Worm (Caenorhabditis elegans) whole organism, L1 larva: ENCODE data around the gene F44E2.7.

Experiments
- C04F5.9 ChIP-seq: sonication (generic microtip); optimal IDR thresholded peaks from 2 replicates; lab custom pipeline; 2016; ENCODE audit warnings: missing genetic modification characterization, missing compliant biosample characterization
- C16A3.4 ChIP-seq: fragments of 150-350 bp; optimal IDR thresholded peaks from 2 replicates; lab custom pipeline; 2014; ENCODE audit warnings: missing biosample characterization, missing genetic modification characterization
- F16B12.6 ChIP-seq: fragments of 150-350 bp; optimal IDR thresholded peaks from 2 replicates; lab custom pipeline; 2014; ENCODE audit warnings: missing biosample characterization, missing genetic modification characterization
- alr-1 ChIP-seq: fragments of 200-800 bp; sonication (Bioruptor generic); optimal IDR thresholded peaks from 2 replicates; lab custom pipeline; 2018; ENCODE audit warnings: borderline replicate concordance, mild to moderate bottlenecking, missing genetic modification characterization, missing compliant biosample characterization
- aly-2 ChIP-seq: fragments of 150-350 bp; optimal IDR thresholded peaks from 2 replicates; lab custom pipeline; 2014; ENCODE audit warnings: missing biosample characterization, missing genetic modification characterization
- blmp-1 ChIP-seq: fragments of 150-350 bp; optimal IDR thresholded peaks from 2 replicates; lab custom pipeline; 2014; ENCODE audit warnings: missing biosample characterization, missing genetic modification characterization
- ceh-63 ChIP-seq: fragments of 200-800 bp; sonication (Bioruptor generic); optimal IDR thresholded peaks from 2 replicates; lab custom pipeline; 2018; ENCODE audit warnings: mild to moderate bottlenecking, missing genetic modification characterization, missing compliant biosample characterization
- ceh-82 ChIP-seq, 3 experiments: fragments of 150-350 bp in 1 of 3; sonication (generic microtip) in 2 of 3; optimal IDR thresholded peaks; 2 replicates each; lab custom pipeline; 2014 to 2017; ENCODE audit warnings: missing biosample characterization in 3 of 3, missing genetic modification characterization in 3 of 3
- ceh-90 ChIP-seq: sonication (generic microtip); optimal IDR thresholded peaks from 2 replicates; lab custom pipeline; 2016; ENCODE audit warnings: missing genetic modification characterization, missing compliant biosample characterization
- ces-1 ChIP-seq: fragments of 150-350 bp; optimal IDR thresholded peaks from 2 replicates; lab custom pipeline; 2014; ENCODE audit warnings: missing biosample characterization, missing genetic modification reagents, missing genetic modification characterization
- dpl-1 ChIP-seq, 3 experiments: fragments of 150-350 bp in 2 of 3; sonication (generic microtip) in 1 of 3; optimal IDR thresholded peaks; 2 replicates each; lab custom pipeline; 2014 to 2017; ENCODE audit warnings: missing biosample characterization in 3 of 3, missing genetic modification characterization in 3 of 3, missing genetic modification reagents in 3 of 3
- efl-1 ChIP-seq, 4 experiments: fragments of 150-350 bp; optimal IDR thresholded peaks in 3 of 4; peaks in 1 of 4; 1 replicate in 1 of 4; 2 replicates in 3 of 4; lab custom pipeline; 2014; ENCODE audit warnings: missing biosample characterization in 2 of 4, missing genetic modification characterization in 2 of 4, missing genetic modification reagents in 2 of 4
- efl-3 ChIP-seq: fragments of 200-800 bp; sonication (Bioruptor generic); optimal IDR thresholded peaks from 2 replicates; lab custom pipeline; 2018; ENCODE audit warnings: mild to moderate bottlenecking, missing genetic modification characterization, missing compliant biosample characterization
- egl-13 ChIP-seq: sonication (generic microtip); optimal IDR thresholded peaks from 2 replicates; lab custom pipeline; 2016; ENCODE audit warnings: missing genotype, missing genetic modification reagents, missing genetic modification characterization, missing compliant biosample characterization
- egl-27 ChIP-seq, 2 experiments: fragments of 150-350 bp in 1 of 2; sonication (generic microtip); optimal IDR thresholded peaks; 3 replicates each; lab custom pipeline; 2017 to 2018; ENCODE audit warnings: missing biosample characterization in 2 of 2, missing genetic modification characterization in 2 of 2, missing genetic modification reagents in 2 of 2
- elt-2 ChIP-seq: sonication (generic microtip); optimal IDR thresholded peaks from 2 replicates; lab custom pipeline; 2016; ENCODE audit warnings: missing genetic modification characterization, mild to moderate bottlenecking, inconsistent platforms, missing compliant biosample characterization, missing genetic modification reagents
- elt-3 ChIP-seq, 6 experiments: fragments of 150-350 bp in 1 of 6; sonication (generic microtip); optimal IDR thresholded peaks; 2 replicates each; lab custom pipeline; 2017 to 2018; ENCODE audit warnings: missing biosample characterization in 6 of 6, missing genetic modification characterization in 6 of 6, inconsistent platforms in 1 of 6
- ets-5 ChIP-seq: fragments of 200-800 bp; sonication (Bioruptor generic); IDR thresholded peaks from 2 replicates; pipeline ENCODE4 v1.3.6; 2022; ENCODE audit warnings: missing genetic modification characterization, missing compliant biosample characterization
- fkh-4 ChIP-seq: sonication (generic microtip); optimal IDR thresholded peaks from 2 replicates; lab custom pipeline; 2016; ENCODE audit warnings: missing compliant biosample characterization, missing genetic modification characterization, borderline replicate concordance
- fkh-8 ChIP-seq: sonication (generic microtip); optimal IDR thresholded peaks from 2 replicates; lab custom pipeline; 2016; ENCODE audit warnings: mild to moderate bottlenecking, missing genetic modification characterization, missing compliant biosample characterization
- hpl-2 ChIP-seq: fragments of 150-350 bp; optimal IDR thresholded peaks from 2 replicates; lab custom pipeline; 2014; ENCODE audit warnings: missing biosample characterization, missing genetic modification reagents, missing genetic modification characterization
- irx-1 ChIP-seq: sonication (generic microtip); optimal IDR thresholded peaks from 2 replicates; lab custom pipeline; 2016; ENCODE audit warnings: missing genetic modification characterization, missing compliant biosample characterization
- lin-13 ChIP-seq: fragments of 150-350 bp; optimal IDR thresholded peaks from 2 replicates; lab custom pipeline; 2014; ENCODE audit warnings: missing biosample characterization, missing genetic modification reagents, missing genetic modification characterization
- lin-15B ChIP-seq: fragments of 150-350 bp; sonication (generic microtip); optimal IDR thresholded peaks from 3 replicates; lab custom pipeline; 2014; ENCODE audit warnings: missing biosample characterization, missing genetic modification characterization
- lin-39 ChIP-seq: fragments of 150-350 bp; optimal IDR thresholded peaks from 2 replicates; lab custom pipeline; 2014; ENCODE audit warnings: missing biosample characterization, missing genetic modification reagents, missing genetic modification characterization
- lir-3 ChIP-seq: sonication (generic microtip); optimal IDR thresholded peaks from 2 replicates; lab custom pipeline; 2016; ENCODE audit warnings: mild to moderate bottlenecking, missing genetic modification characterization, moderate library complexity, missing compliant biosample characterization; ENCODE audit not compliant: poor library complexity
- mab-9 ChIP-seq: fragments of 200-800 bp; sonication (Bioruptor generic); IDR thresholded peaks from 2 replicates; pipeline ENCODE4 v1.3.6; 2022; ENCODE audit warnings: missing genetic modification reagents, missing genetic modification characterization, missing compliant biosample characterization
- mdl-1 ChIP-seq, 2 experiments: fragments of 150-350 bp; optimal IDR thresholded peaks; 2 replicates each; lab custom pipeline; 2014 to 2017; ENCODE audit warnings: missing biosample characterization in 2 of 2, missing genetic modification characterization in 2 of 2, inconsistent platforms in 1 of 2
- mef-2 ChIP-seq: fragments of 150-350 bp; optimal IDR thresholded peaks from 2 replicates; lab custom pipeline; 2014; ENCODE audit warnings: missing biosample characterization, missing genetic modification characterization
- mep-1 ChIP-seq: fragments of 150-350 bp; optimal IDR thresholded peaks from 2 replicates; lab custom pipeline; 2014; ENCODE audit warnings: missing biosample characterization, missing genetic modification characterization
- nhr-12 ChIP-seq: sonication (generic microtip); optimal IDR thresholded peaks from 2 replicates; lab custom pipeline; 2017; ENCODE audit warnings: missing biosample characterization, missing genetic modification characterization
- nhr-19 ChIP-seq: fragments of 200-800 bp; sonication (Bioruptor generic); conservative IDR thresholded peaks from 2 replicates; pipeline ENCODE4 v1.3.6; 2022; ENCODE audit warnings: missing genetic modification characterization, missing compliant biosample characterization
- nhr-237 ChIP-seq: fragments of 150-350 bp; optimal IDR thresholded peaks from 2 replicates; lab custom pipeline; 2014; ENCODE audit warnings: missing biosample characterization, missing genetic modification characterization
- nhr-28 ChIP-seq: fragments of 150-350 bp; optimal IDR thresholded peaks from 2 replicates; lab custom pipeline; 2014; ENCODE audit warnings: missing biosample characterization, missing genetic modification characterization
- nhr-47 ChIP-seq: sonication (generic microtip); optimal IDR thresholded peaks from 2 replicates; lab custom pipeline; 2016; ENCODE audit warnings: mild to moderate bottlenecking, missing genetic modification characterization, moderate library complexity, missing compliant biosample characterization
- nhr-71 ChIP-seq: sonication (generic microtip); optimal IDR thresholded peaks from 2 replicates; lab custom pipeline; 2016; ENCODE audit warnings: mild to moderate bottlenecking, missing genetic modification characterization, moderate library complexity, missing compliant biosample characterization
- nhr-76 ChIP-seq: sonication (generic microtip); optimal IDR thresholded peaks from 2 replicates; lab custom pipeline; 2017; ENCODE audit warnings: missing biosample characterization, missing genetic modification characterization
- nhr-77 ChIP-seq: fragments of 150-350 bp; optimal IDR thresholded peaks from 2 replicates; lab custom pipeline; 2014; ENCODE audit warnings: missing biosample characterization, missing genetic modification characterization
- nhr-90 ChIP-seq: sonication (generic microtip); optimal IDR thresholded peaks from 2 replicates; lab custom pipeline; 2016; ENCODE audit warnings: mild to moderate bottlenecking, missing genetic modification characterization, missing compliant biosample characterization; ENCODE audit not compliant: poor library complexity
- pag-3 ChIP-seq: sonication (generic microtip); optimal IDR thresholded peaks from 2 replicates; lab custom pipeline; 2017; ENCODE audit warnings: missing genetic modification characterization, mild to moderate bottlenecking, missing compliant biosample characterization, antibody characterized with exemption, borderline replicate concordance; ENCODE audit not compliant: insufficient read depth
- pax-3 ChIP-seq: fragments of 200-800 bp; sonication (Bioruptor generic); optimal IDR thresholded peaks from 2 replicates; lab custom pipeline; 2018; ENCODE audit warnings: mild to moderate bottlenecking, missing genetic modification characterization, moderate library complexity, missing compliant biosample characterization
- pqm-1 ChIP-seq: sonication (generic microtip); optimal IDR thresholded peaks from 3 replicates; lab custom pipeline; 2017; ENCODE audit warnings: missing biosample characterization, missing genetic modification characterization
- snpc-4 ChIP-seq: fragments of 150-350 bp; optimal IDR thresholded peaks from 2 replicates; lab custom pipeline; 2014; ENCODE audit warnings: missing biosample characterization, missing genetic modification characterization
- snu-23 ChIP-seq: sonication (generic microtip); optimal IDR thresholded peaks from 2 replicates; lab custom pipeline; 2016; ENCODE audit warnings: missing genetic modification characterization, missing compliant biosample characterization
- sox-4 ChIP-seq: sonication (generic microtip); optimal IDR thresholded peaks from 2 replicates; lab custom pipeline; 2016; ENCODE audit warnings: missing genetic modification characterization, missing compliant biosample characterization
- sptf-1 ChIP-seq: fragments of 150-350 bp; optimal IDR thresholded peaks from 2 replicates; lab custom pipeline; 2014; ENCODE audit warnings: missing biosample characterization, missing genetic modification characterization
- sup-37 ChIP-seq: fragments of 200-800 bp; sonication (Bioruptor generic); optimal IDR thresholded peaks from 2 replicates; lab custom pipeline; 2018; ENCODE audit warnings: mild to moderate bottlenecking, missing genetic modification characterization, missing compliant biosample characterization
- swsn-7 ChIP-seq: sonication (generic microtip); optimal IDR thresholded peaks from 2 replicates; lab custom pipeline; 2016; ENCODE audit warnings: missing genetic modification characterization, missing compliant biosample characterization
- tbx-2 ChIP-seq: sonication (generic microtip); optimal IDR thresholded peaks from 2 replicates; lab custom pipeline; 2016; ENCODE audit warnings: missing genetic modification characterization, missing compliant biosample characterization
- tlp-1 ChIP-seq: fragments of 150-350 bp; optimal IDR thresholded peaks from 2 replicates; lab custom pipeline; 2014; ENCODE audit warnings: missing biosample characterization, missing genetic modification characterization
- vab-15 ChIP-seq: sonication (generic microtip); optimal IDR thresholded peaks from 2 replicates; lab custom pipeline; 2017; ENCODE audit warnings: missing genotype, mild to moderate bottlenecking, missing genetic modification characterization, missing compliant biosample characterization
- xbp-1 ChIP-seq: sonication (generic microtip); optimal IDR thresholded peaks from 2 replicates; lab custom pipeline; 2016; ENCODE audit warnings: missing genetic modification characterization, missing compliant biosample characterization
- ztf-11 ChIP-seq, 2 experiments: sonication (generic microtip); optimal IDR thresholded peaks; 2 replicates each; lab custom pipeline; 2016 to 2017; ENCODE audit warnings: missing genetic modification characterization in 2 of 2, missing biosample characterization in 1 of 2, missing compliant biosample characterization in 1 of 2

Gene F44E2.7

DNA sequence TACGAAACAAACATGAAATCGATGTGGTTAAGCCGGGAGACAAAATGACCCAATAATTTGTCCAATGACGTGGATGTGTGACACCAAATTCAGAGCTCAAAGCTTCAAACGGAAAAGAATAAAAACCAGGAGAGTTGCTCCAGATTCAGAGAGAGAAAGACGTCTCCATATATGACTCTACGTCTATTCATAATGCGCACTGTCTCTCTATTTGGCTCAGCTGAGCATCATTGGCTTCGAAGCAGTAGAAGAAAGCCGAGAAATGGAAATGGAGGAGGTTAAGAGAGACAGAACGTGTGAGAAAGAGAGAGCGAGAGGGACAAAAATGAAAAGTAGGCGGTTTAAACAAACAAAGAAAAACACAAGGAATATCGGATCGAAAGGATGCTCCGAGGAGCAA lies 38.0 kb upstream of the F44E2.7 start (continued):
- no peak for TF ChIP-seq egl-27 (tag; optimal IDR thresholded peaks at IDR 0.05; lab: Kevin White, UChicago)
- no peak for TF ChIP-seq nhr-77 (tag; lab: Kevin White, UChicago)
- no peak for TF ChIP-seq mab-9 (GFP tag; lab: Robert Waterston, UW)
- TF ChIP-seq xbp-1 = no peak
- TF ChIP-seq lin-39 (tag; lab: Kevin White, UChicago) = no peak
- TF ChIP-seq lin-15B (tag; lab: Kevin White, UChicago) = no peak
- no peak for TF ChIP-seq hpl-2
- no peak for TF ChIP-seq nhr-90 (tag; lab: Kevin White, UChicago)
- no peak for TF ChIP-seq mdl-1 (tag; optimal IDR thresholded peaks at IDR 0.05; lab: Kevin White, UChicago)
- no peak for TF ChIP-seq snpc-4 (tag; lab: Kevin White, UChicago)
- no peak for TF ChIP-seq nhr-237 (tag; lab: Kevin White, UChicago)
- no peak for TF ChIP-seq pax-3 (tag; lab: Kevin White, UChicago)
- no peak for TF ChIP-seq tbx-2 (tag; lab: Kevin White, UChicago)
- TF ChIP-seq blmp-1 = no peak
- no peak for TF ChIP-seq tlp-1 (tag; lab: Kevin White, UChicago)
- TF ChIP-seq ceh-63 (GFP tag; lab: Kevin White, UChicago) = no peak
- no peak for TF ChIP-seq ets-5 (GFP tag; lab: Robert Waterston, UW)
- TF ChIP-seq sup-37 (GFP tag; lab: Kevin White, UChicago) = no peak
- no peak for TF ChIP-seq pqm-1 (tag; lab: Kevin White, UChicago)
- peak; percentile 15 for TF ChIP-seq egl-13 (tag; lab: Kevin White, UChicago)
- peak; percentile 1 to 26 for TF ChIP-seq efl-1 (optimal IDR thresholded peaks at IDR 0.05; lab: Kevin White, UChicago)
- no peak for TF ChIP-seq efl-1 (GFP tag; optimal IDR thresholded peaks at IDR 0.05 in 1 of 2; lab: Kevin White, UChicago)
- no peak for TF ChIP-seq nhr-28 (tag; lab: Kevin White, UChicago)
- TF ChIP-seq ceh-82 (tag; optimal IDR thresholded peaks at IDR 0.05; lab: Kevin White, UChicago) = peak in 1 of 3 experiments; percentile 5
- TF ChIP-seq nhr-76 (tag; lab: Kevin White, UChicago) = no peak
- no peak for TF ChIP-seq C04F5.9 (tag; lab: Kevin White, UChicago)
- no peak for TF ChIP-seq ztf-11 (tag; optimal IDR thresholded peaks at IDR 0.05; lab: Kevin White, UChicago)
- no peak for TF ChIP-seq ces-1
- no peak for TF ChIP-seq F16B12.6 (tag; lab: Kevin White, UChicago)
- TF ChIP-seq swsn-7 (tag; lab: Kevin White, UChicago) = peak; percentile 20
- TF ChIP-seq mef-2 = no peak
- TF ChIP-seq nhr-12 (tag; lab: Kevin White, UChicago) = no peak
- no peak for TF ChIP-seq C16A3.4 (tag; lab: Kevin White, UChicago)
- TF ChIP-seq irx-1 (tag; lab: Kevin White, UChicago) = no peak
- no peak for TF ChIP-seq aly-2
- TF ChIP-seq fkh-8 = peak; percentile 61
- no peak for TF ChIP-seq alr-1 (tag; lab: Kevin White, UChicago)
- TF ChIP-seq lin-13 (GFP tag; lab: Kevin White, UChicago) = no peak
- peak in 1 of 3 experiments; percentile 26 for TF ChIP-seq dpl-1 (GFP tag; optimal IDR thresholded peaks at IDR 0.05; lab: Kevin White, UChicago)
- TF ChIP-seq nhr-71 = peak; percentile 16
- no peak for TF ChIP-seq elt-3 (tag; optimal IDR thresholded peaks at IDR 0.05; lab: Kevin White, UChicago)
- no peak for TF ChIP-seq ceh-90 (tag; lab: Kevin White, UChicago)
- peak; percentile 22 for TF ChIP-seq mep-1 (tag; lab: Kevin White, UChicago)
- TF ChIP-seq sptf-1 (tag; lab: Kevin White, UChicago) = no peak
- TF ChIP-seq sox-4 (tag; lab: Kevin White, UChicago) = no peak
- no peak for TF ChIP-seq snu-23 (GFP tag; lab: Kevin White, UChicago)
- TF ChIP-seq vab-15 (tag; lab: Kevin White, UChicago) = no peak
- TF ChIP-seq nhr-19 (GFP tag; lab: Robert Waterston, UW) = no peak
- no peak for TF ChIP-seq fkh-4 (tag; lab: Kevin White, UChicago)
- no peak for TF ChIP-seq efl-3
- TF ChIP-seq elt-2 (tag; lab: Kevin White, UChicago) = no peak
- TF ChIP-seq nhr-47 (tag; lab: Kevin White, UChicago) = peak; percentile 20
- no peak for TF ChIP-seq lir-3 (tag; lab: Kevin White, UChicago)
- no peak for TF ChIP-seq pag-3
